Fruit fly (Drosophila melanogaster): Measurements from ENCODE around the gene pkm.

pkm gene

dm6 chrX:11555070-11555469, 28.9 kb downstream of the pkm start (continued):
- TF ChIP-seq CG10979 (tag; optimal IDR thresholded peaks at IDR 0.05) (peak; percentile 8), Drgx (GFP tag; IDR thresholded peaks at IDR 0.05) (no peak), ac (GFP tag; optimal IDR thresholded peaks at IDR 0.05) (no peak), sd (tag; optimal IDR thresholded peaks at IDR 0.05) (no peak), Spps (tag; optimal IDR thresholded peaks at IDR 0.05) (no peak), trem (tag; optimal IDR thresholded peaks at IDR 0.05) (no peak), ato (GFP tag; IDR thresholded peaks at IDR 0.05; ENCODE audit: partially characterized antibody) (no peak), sr (GFP tag; IDR thresholded peaks at IDR 0.05) (no peak), wek (GFP tag; optimal IDR thresholded peaks at IDR 0.05) (no peak), ewg (GFP tag; optimal IDR thresholded peaks at IDR 0.05) (no peak), TFAM (GFP tag; optimal IDR thresholded peaks at IDR 0.05) (no peak), gem (tag; optimal IDR thresholded peaks at IDR 0.05) (peak; percentile 19), ERR (GFP tag; optimal IDR thresholded peaks at IDR 0.05) (no peak), jumu (GFP tag; optimal IDR thresholded peaks at IDR 0.05) (no peak), Jarid2 (GFP tag; optimal IDR thresholded peaks at IDR 0.05) (no peak), ken (GFP tag; IDR thresholded peaks at IDR 0.05) (no peak), pzg (GFP tag; optimal IDR thresholded peaks at IDR 0.05) (no peak), Ptx1 (GFP tag; IDR thresholded peaks at IDR 0.05) (no peak), E2f2 (GFP tag; IDR thresholded peaks at IDR 0.05) (peak; percentile 11; the same call in 1 of the 2 replicates), vvl (GFP tag; IDR thresholded peaks at IDR 0.05) (0 out of 2 replicates have a peak, but pooled peaks have one; percentile 33), CG3838 (GFP tag; optimal IDR thresholded peaks at IDR 0.05) (no peak), pan (optimal IDR thresholded peaks at IDR 0.05) (no peak), pan (GFP tag; optimal IDR thresholded peaks at IDR 0.05 in 1 of 2, IDR thresholded peaks at IDR 0.05 in 1 of 2) (peak in 1 of 2 experiments; percentile 41), br (optimal IDR thresholded peaks at IDR 0.05) (no peak), CG12391 (tag; optimal IDR thresholded peaks at IDR 0.05) (peak; percentile 2), Atf6 (GFP tag; IDR thresholded peaks at IDR 0.05) (peak; percentile 54; the same call in 1 of the 2 replicates), Stat92E (GFP tag; optimal IDR thresholded peaks at IDR 0.05) (no peak), CG6765 (GFP tag; optimal IDR thresholded peaks at IDR 0.05) (no peak), Bgb (GFP tag; IDR thresholded peaks at IDR 0.05; ENCODE audit: partially characterized antibody) (no peak), nmo (GFP tag; optimal IDR thresholded peaks at IDR 0.05) (no peak), dpn (GFP tag; optimal IDR thresholded peaks at IDR 0.05) (no peak), Usf (GFP tag; optimal IDR thresholded peaks at IDR 0.05) (no peak), Neu2 (GFP tag; optimal IDR thresholded peaks at IDR 0.05; ENCODE audit: borderline replicate concordance) (no peak), pho (GFP tag; optimal IDR thresholded peaks at IDR 0.05) (no peak), fd64A (GFP tag; optimal IDR thresholded peaks at IDR 0.05) (no peak), Fer1 (GFP tag; optimal IDR thresholded peaks at IDR 0.05) (no peak), CG13287 (GFP tag; IDR thresholded peaks at IDR 0.05; ENCODE audit: partially characterized antibody) (no peak; the same call in 1 of the 2 replicates), CG2889 (GFP tag; IDR thresholded peaks at IDR 0.05) (peak; percentile 51; the same call in 1 of the 3 replicates), en (GFP tag; optimal IDR thresholded peaks at IDR 0.05) (no peak), CG2712 (tag; optimal IDR thresholded peaks at IDR 0.05) (no peak), Chrac-16 (GFP tag; optimal IDR thresholded peaks at IDR 0.05) (no peak), zen2 (GFP tag; IDR thresholded peaks at IDR 0.05; ENCODE audit: partially characterized antibody) (no peak), CG15514 (GFP tag; optimal IDR thresholded peaks at IDR 0.05) (no peak), Hsf (GFP tag; optimal IDR thresholded peaks at IDR 0.05) (no peak), E2f1 (GFP tag; IDR thresholded peaks at IDR 0.05) (no peak), unc-4 (GFP tag; IDR thresholded peaks at IDR 0.05; ENCODE audit: partially characterized antibody) (no peak), eve (GFP tag; optimal IDR thresholded peaks at IDR 0.05) (peak in 1 of 2 experiments; percentile 39), HLH54F (GFP tag; optimal IDR thresholded peaks at IDR 0.05) (no peak), CG2120 (GFP tag; optimal IDR thresholded peaks at IDR 0.05) (no peak), Eip74EF (GFP tag; optimal IDR thresholded peaks at IDR 0.05) (no peak), CG2875 (GFP tag; optimal IDR thresholded peaks at IDR 0.05) (no peak)
